Fruit fly (Drosophila melanogaster): ENCODE measurements around the gene Pxt.
A peak's percentile ranks its signal among the peaks of the same experiment; 100 is the strongest.

The Pxt gene

DNA sequence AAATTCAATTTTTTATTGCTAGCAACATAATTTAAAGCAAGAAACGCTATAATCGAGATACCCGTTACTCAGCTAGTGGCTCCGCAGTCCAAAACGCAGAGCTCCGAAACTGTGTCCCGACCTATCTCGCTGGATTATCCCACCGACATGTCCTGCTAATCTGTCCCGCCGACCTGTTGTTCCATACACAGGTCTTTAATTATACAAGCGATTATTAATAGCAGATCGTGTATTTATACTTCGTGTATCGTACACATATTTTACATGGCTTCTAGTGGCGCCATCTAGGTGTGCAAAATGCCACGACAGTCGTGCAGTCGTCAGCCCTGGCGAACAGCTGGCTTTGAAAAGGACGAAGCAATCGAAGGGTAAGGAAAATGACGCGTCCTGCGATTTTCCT, 14.0 kb downstream of the Pxt start, which contains the start of gene CG14321 (continued):
- TF ChIP-seq CG9797 (GFP tag; optimal IDR thresholded peaks at IDR 0.05), result no peak
- TF ChIP-seq cad (GFP tag; optimal IDR thresholded peaks at IDR 0.05), result no peak
- TF ChIP-seq CG32772 (GFP tag; IDR thresholded peaks at IDR 0.05), result no peak
- no peak for TF ChIP-seq Drgx (GFP tag; IDR thresholded peaks at IDR 0.05)
- no peak for TF ChIP-seq Atf3 (GFP tag; optimal IDR thresholded peaks at IDR 0.05)
- TF ChIP-seq CG6854 (GFP tag; optimal IDR thresholded peaks at IDR 0.05), result no peak
- TF ChIP-seq Dip2 (GFP tag; IDR thresholded peaks at IDR 0.05), result peak; percentile 92
- TF ChIP-seq HLH3B (GFP tag; IDR thresholded peaks at IDR 0.05), result 0 out of 2 replicates have a peak, but pooled peaks have one; percentile 22
- TF ChIP-seq tll (GFP tag; optimal IDR thresholded peaks at IDR 0.05), result no peak
- no peak for TF ChIP-seq CG17568 (GFP tag; optimal IDR thresholded peaks at IDR 0.05)
- peak; percentile 77 for TF ChIP-seq zen (tag; optimal IDR thresholded peaks at IDR 0.05)
- TF ChIP-seq vnd (GFP tag; IDR thresholded peaks at IDR 0.05; ENCODE audit: partially characterized antibody), result peak; percentile 73
- no peak for TF ChIP-seq zf30C (GFP tag; optimal IDR thresholded peaks at IDR 0.05)
- TF ChIP-seq Dbx (GFP tag; IDR thresholded peaks at IDR 0.05), result peak; percentile 35; the same call in 1 of the 3 replicates
- TF ChIP-seq Hsf (GFP tag; optimal IDR thresholded peaks at IDR 0.05), result no peak
- no peak for TF ChIP-seq Antp (GFP tag; optimal IDR thresholded peaks at IDR 0.05)
- TF ChIP-seq Rfx (GFP tag; IDR thresholded peaks at IDR 0.05), result no peak
- no peak for TF ChIP-seq CG4404 (GFP tag; IDR thresholded peaks at IDR 0.05)
- TF ChIP-seq CG6813 (GFP tag; optimal IDR thresholded peaks at IDR 0.05), result no peak
- TF ChIP-seq dati (GFP tag; IDR thresholded peaks at IDR 0.05), result no peak
- no peak for TF ChIP-seq pan (optimal IDR thresholded peaks at IDR 0.05)
- TF ChIP-seq pan (GFP tag; optimal IDR thresholded peaks at IDR 0.05 in 1 of 2, IDR thresholded peaks at IDR 0.05 in 1 of 2), result no peak
- TF ChIP-seq danr (GFP tag; IDR thresholded peaks at IDR 0.05), result no peak
- TF ChIP-seq run (tag; optimal IDR thresholded peaks at IDR 0.05), result no peak
- peak; percentile 71; the same call in 2 of the 3 replicates for TF ChIP-seq Opbp (GFP tag; IDR thresholded peaks at IDR 0.05; ENCODE audit: partially characterized antibody)
- TF ChIP-seq CG13424 (tag; optimal IDR thresholded peaks at IDR 0.05), result no peak
- TF ChIP-seq CG1603 (tag; optimal IDR thresholded peaks at IDR 0.05), result peak; percentile 40
- 0 out of 3 replicates have a peak, but pooled peaks have one; percentile 16 for TF ChIP-seq CG7963 (GFP tag; IDR thresholded peaks at IDR 0.05; ENCODE audit: partially characterized antibody)
- TF ChIP-seq CG10209 (GFP tag; optimal IDR thresholded peaks at IDR 0.05), result no peak
- TF ChIP-seq Dad (GFP tag; optimal IDR thresholded peaks at IDR 0.05), result no peak
- TF ChIP-seq Fer3 (tag; optimal IDR thresholded peaks at IDR 0.05), result no peak
- no peak for TF ChIP-seq sisA (GFP tag; IDR thresholded peaks at IDR 0.05)
- TF ChIP-seq CG12071 (GFP tag; optimal IDR thresholded peaks at IDR 0.05), result no peak
- TF ChIP-seq Mad (GFP tag; optimal IDR thresholded peaks at IDR 0.05), result no peak
- no peak for TF ChIP-seq CG15696 (tag; optimal IDR thresholded peaks at IDR 0.05)
- TF ChIP-seq CG6791 (GFP tag; IDR thresholded peaks at IDR 0.05; ENCODE audit: partially characterized antibody), result peak; percentile 58; the same call in 2 of the 3 replicates
- peak; percentile 30 for TF ChIP-seq Deaf1 (tag; optimal IDR thresholded peaks at IDR 0.05)
- no peak for TF ChIP-seq hbn (GFP tag; IDR thresholded peaks at IDR 0.05; ENCODE audit: partially characterized antibody)
- no peak for TF ChIP-seq CG12769 (tag; optimal IDR thresholded peaks at IDR 0.05)
- no peak for TF ChIP-seq jigr1 (GFP tag; IDR thresholded peaks at IDR 0.05)
- no peak for TF ChIP-seq CG18262 (tag; optimal IDR thresholded peaks at IDR 0.05)
- no peak for TF ChIP-seq CkIIα-i1 (GFP tag; IDR thresholded peaks at IDR 0.05)
- no peak for TF ChIP-seq Dfd (GFP tag; optimal IDR thresholded peaks at IDR 0.05)
- TF ChIP-seq fd3F (GFP tag; optimal IDR thresholded peaks at IDR 0.05), result no peak
- no peak for TF ChIP-seq CG17912 (GFP tag; optimal IDR thresholded peaks at IDR 0.05)
- TF ChIP-seq CG9727 (GFP tag; optimal IDR thresholded peaks at IDR 0.05), result no peak
- TF ChIP-seq HLHmδ (GFP tag; optimal IDR thresholded peaks at IDR 0.05), result no peak
- peak; percentile 47 for TF ChIP-seq Ets97D (GFP tag; optimal IDR thresholded peaks at IDR 0.05)
- no peak for TF ChIP-seq CG5245 (GFP tag; optimal IDR thresholded peaks at IDR 0.05)
- no peak for TF ChIP-seq CG8944 (GFP tag; optimal IDR thresholded peaks at IDR 0.05)
- TF ChIP-seq trem (tag; optimal IDR thresholded peaks at IDR 0.05), result peak; percentile 30

Measured in whole organism, embryonic.